Fruit fly (Drosophila melanogaster) Kc167 (cell line): ENCODE results near the gene CG34049.

Experiments used
- Myc ChIP-seq: fragments of >200 bp; optimal IDR thresholded peaks from 2 replicates; lab custom pipeline; 2017; ENCODE audit warnings: missing external identifiers
- Sin3A ChIP-seq: fragments of >200 bp; optimal IDR thresholded peaks from 2 replicates; lab custom pipeline; 2018; ENCODE audit warnings: missing external identifiers
- h ChIP-seq: fragments of >200 bp; optimal IDR thresholded peaks from 3 replicates; lab custom pipeline; 2018; ENCODE audit warnings: missing external identifiers
- insv ChIP-seq: fragments of >200 bp; optimal IDR thresholded peaks from 3 replicates; lab custom pipeline; 2018; ENCODE audit warnings: missing external identifiers
- psq ChIP-seq: fragments of >200 bp; optimal IDR thresholded peaks from 2 replicates; lab custom pipeline; 2017; ENCODE audit warnings: missing external identifiers
- ttk ChIP-seq: sonication (Bioruptor generic); optimal IDR thresholded peaks from 2 replicates; lab custom pipeline; 2017; ENCODE audit warnings: missing external identifiers

CG34049 gene

dm6 chr2L:2265221-2265620, at the start of gene CG34049:
Gene CG34049 (minus strand): TSS chr2L:2265321.
- TF ChIP-seq psq (lab: Kevin White, UChicago) (no peak), Sin3A (no peak), insv (no peak), Myc (lab: Kevin White, UChicago) (no peak), h (no peak), ttk (lab: Kevin White, UChicago) (no peak)

dm6 chr2L:2314165-2314564, 49.0 kb upstream of the CG34049 start:
- TF ChIP-seq psq (lab: Kevin White, UChicago) (no peak), h (no peak), insv (no peak), Sin3A (no peak), ttk (lab: Kevin White, UChicago) (no peak), Myc (lab: Kevin White, UChicago) (no peak)

dm6 chr2L:2311449-2311848, 46.3 kb upstream of the CG34049 start, which contains the start of gene eys:
Gene eys (plus strand): TSS chr2L:2311680.
- TF ChIP-seq ttk (lab: Kevin White, UChicago) (no peak), h (no peak), Sin3A (no peak)

dm6 chr2L:2307648-2308047, 42.5 kb upstream of the CG34049 start, which contains the start of gene CG16995:
Gene CG16995 (plus strand): TSS chr2L:2307948.
- TF ChIP-seq Myc (lab: Kevin White, UChicago) = no peak
- no peak for TF ChIP-seq psq (lab: Kevin White, UChicago)
- no peak for TF ChIP-seq Sin3A
- no peak for TF ChIP-seq insv
- TF ChIP-seq ttk (lab: Kevin White, UChicago) = no peak
- no peak for TF ChIP-seq h

- TF ChIP-seq Sin3A = no peak
- TF ChIP-seq insv = no peak
- no peak for TF ChIP-seq ttk (lab: Kevin White, UChicago)
- TF ChIP-seq psq (lab: Kevin White, UChicago) = no peak
- TF ChIP-seq h = no peak
- TF ChIP-seq Myc (lab: Kevin White, UChicago) = no peak
Observed at dm6 chr2L:2299803-2300202, 34.7 kb upstream of the CG34049 start, which contains the start of gene CG31949. Gene CG31949 (plus strand): TSS chr2L:2300103.

dm6 chr2L:2290638-2291037, 25.5 kb upstream of the CG34049 start, which contains the start of gene robl22E:
Gene robl22E (minus strand): TSS chr2L:2290738.
- TF ChIP-seq psq (lab: Kevin White, UChicago) (no peak), insv (no peak), Sin3A (no peak), Myc (lab: Kevin White, UChicago) (no peak), ttk (lab: Kevin White, UChicago) (no peak)

dm6 chr2L:2289316-2289715, 24.2 kb upstream of the CG34049 start, which contains the start of gene CG17237:
Gene CG17237 (minus strand): TSS chr2L:2289416.
- TF ChIP-seq psq (lab: Kevin White, UChicago) = no peak
- no peak for TF ChIP-seq h
- no peak for TF ChIP-seq insv
- no peak for TF ChIP-seq Myc (lab: Kevin White, UChicago)
- no peak for TF ChIP-seq Sin3A
- TF ChIP-seq ttk (lab: Kevin White, UChicago) = no peak

dm6 chr2L:2287807-2288206, 22.7 kb upstream of the CG34049 start, which contains the start of gene CG42658:
Gene CG42658 (minus strand): TSS chr2L:2287907.
- TF ChIP-seq psq (lab: Kevin White, UChicago) (no peak), insv (no peak), h (no peak), Myc (lab: Kevin White, UChicago) (no peak), Sin3A (no peak)

- TF ChIP-seq ttk (lab: Kevin White, UChicago) = no peak
Observed at dm6 chr2L:2286773-2287172, 21.7 kb upstream of the CG34049 start, which contains the start of gene CG31681. Gene CG31681 (minus strand): TSS chr2L:2286873.

dm6 chr2L:2284863-2285262, 19.7 kb upstream of the CG34049 start, which contains the start of gene CG4271:
Gene CG4271 (plus strand): TSS chr2L:2285163.
- TF ChIP-seq Myc (lab: Kevin White, UChicago) (no peak), insv (no peak), ttk (lab: Kevin White, UChicago) (no peak), Sin3A (no peak), psq (lab: Kevin White, UChicago) (no peak), h (no peak)

dm6 chr2L:2269040-2269439, 3.9 kb upstream of the CG34049 start, which contains the start of gene CG17242:
Gene CG17242 (minus strand): TSS chr2L:2269140.
- TF ChIP-seq ttk (lab: Kevin White, UChicago) (no peak), h (no peak), psq (lab: Kevin White, UChicago) (no peak), Sin3A (no peak), insv (no peak), Myc (lab: Kevin White, UChicago) (no peak)

dm6 chr2L:2263142-2263541, 2.0 kb downstream of the CG34049 start, which contains the start of gene CG4270:
Gene CG4270 (plus strand): TSS chr2L:2263442.
- TF ChIP-seq h = no peak

- TF ChIP-seq insv (no peak), Sin3A (no peak), Myc (lab: Kevin White, UChicago) (no peak), ttk (lab: Kevin White, UChicago) (no peak), psq (lab: Kevin White, UChicago) (no peak), h (no peak)
Observed at dm6 chr2L:2254950-2255349, 10.2 kb downstream of the CG34049 start, which contains the start of gene Send1. Gene Send1 (minus strand): TSS chr2L:2255050.

- TF ChIP-seq Myc (lab: Kevin White, UChicago) (no peak), ttk (lab: Kevin White, UChicago) (no peak), psq (lab: Kevin White, UChicago) (no peak), h (no peak), Sin3A (no peak), insv (no peak)
Observed at dm6 chr2L:2252745-2253144, 12.4 kb downstream of the CG34049 start, which contains the start of gene CG17234. Gene CG17234 (plus strand): TSS chr2L:2253045.
